Worm (Caenorhabditis elegans): ENCODE measurements around the gene EGAP4.1.

ce11 chrX:8744192-8744985 is 17.2 kb upstream of the EGAP4.1 start:
- TF ChIP-seq flt-1 (GFP tag; IDR thresholded peaks at IDR 0.05) (no peak), sea-1 (GFP tag; conservative IDR thresholded peaks at IDR 0.05) (no peak), tbx-37 (GFP tag; conservative IDR thresholded peaks at IDR 0.05) (no peak), ets-7 (tag; optimal IDR thresholded peaks at IDR 0.05) (no peak)

Data from whole organism, early embryonic.